Fruit fly (Drosophila melanogaster) whole organism, prepupa: Measurements from ENCODE around the gene Ance-3.

Source experiments
- CG32006 ChIP-seq: fragments of 200-800 bp; sonication (Bioruptor generic); optimal IDR thresholded peaks from 3 replicates; lab custom pipeline; 2017; ENCODE audit warnings: missing biosample characterization, mild to moderate bottlenecking, missing genetic modification characterization
- CG6792 ChIP-seq: fragments of 200-800 bp; sonication (Bioruptor generic); optimal IDR thresholded peaks from 3 replicates; lab custom pipeline; 2016; ENCODE audit warnings: missing biosample characterization, missing genetic modification characterization
- CG6808 ChIP-seq: fragments of 200-800 bp; sonication (Bioruptor generic); optimal IDR thresholded peaks from 3 replicates; lab custom pipeline; 2017; ENCODE audit warnings: missing biosample characterization, missing genetic modification characterization, mild to moderate bottlenecking, moderate library complexity, missing genetic modification reagents
- Eip75B ChIP-seq: fragments of 200-800 bp; sonication (Bioruptor generic); optimal IDR thresholded peaks from 3 replicates; lab custom pipeline; 2016; ENCODE audit warnings: missing biosample characterization, missing genetic modification characterization
- Hr39 ChIP-seq: fragments of 200-800 bp; sonication (Bioruptor generic); optimal IDR thresholded peaks from 2 replicates; lab custom pipeline; 2016; ENCODE audit warnings: missing biosample characterization, missing genetic modification characterization
- Hr4 ChIP-seq: fragments of 200-800 bp; sonication (Bioruptor generic); optimal IDR thresholded peaks from 3 replicates; lab custom pipeline; 2016; ENCODE audit warnings: missing biosample characterization, missing genetic modification characterization
- Sox15 ChIP-seq: fragments of 200-800 bp; sonication (Bioruptor generic); optimal IDR thresholded peaks from 3 replicates; lab custom pipeline; 2016; ENCODE audit warnings: missing biosample characterization, missing genetic modification characterization
- dsx ChIP-seq: fragments of 200-800 bp; optimal IDR thresholded peaks from 3 replicates; lab custom pipeline; 2019; ENCODE audit warnings: missing biosample characterization, mild to moderate bottlenecking, missing genetic modification characterization, moderate library complexity; ENCODE audit not compliant: poor library complexity, severe bottlenecking
- eg ChIP-seq: fragments of 200-800 bp; sonication (Bioruptor generic); IDR thresholded peaks from 3 replicates; pipeline ENCODE4 v1.3.6; 2022; ENCODE audit warnings: missing biosample characterization, missing genetic modification characterization

- TF ChIP-seq dsx (GFP tag; lab: Kevin White, UChicago): no peak
- no peak for TF ChIP-seq Hr39
- no peak for TF ChIP-seq Hr4
- TF ChIP-seq CG32006 (GFP tag; lab: Kevin White, UChicago): peak; percentile 12
- no peak for TF ChIP-seq eg
- no peak for TF ChIP-seq Eip75B (GFP tag; lab: Kevin White, UChicago)
- TF ChIP-seq CG6792 (GFP tag; lab: Kevin White, UChicago): no peak
- no peak for TF ChIP-seq CG6808 (GFP tag; lab: Kevin White, UChicago)
- no peak for TF ChIP-seq Sox15
Observed at dm6 chr2L:13928461-13928860, 13.9 kb downstream of the Ance-3 start.
